Fruit fly (Drosophila melanogaster): ENCODE measurements around the gene bond.

The bond gene

DNA sequence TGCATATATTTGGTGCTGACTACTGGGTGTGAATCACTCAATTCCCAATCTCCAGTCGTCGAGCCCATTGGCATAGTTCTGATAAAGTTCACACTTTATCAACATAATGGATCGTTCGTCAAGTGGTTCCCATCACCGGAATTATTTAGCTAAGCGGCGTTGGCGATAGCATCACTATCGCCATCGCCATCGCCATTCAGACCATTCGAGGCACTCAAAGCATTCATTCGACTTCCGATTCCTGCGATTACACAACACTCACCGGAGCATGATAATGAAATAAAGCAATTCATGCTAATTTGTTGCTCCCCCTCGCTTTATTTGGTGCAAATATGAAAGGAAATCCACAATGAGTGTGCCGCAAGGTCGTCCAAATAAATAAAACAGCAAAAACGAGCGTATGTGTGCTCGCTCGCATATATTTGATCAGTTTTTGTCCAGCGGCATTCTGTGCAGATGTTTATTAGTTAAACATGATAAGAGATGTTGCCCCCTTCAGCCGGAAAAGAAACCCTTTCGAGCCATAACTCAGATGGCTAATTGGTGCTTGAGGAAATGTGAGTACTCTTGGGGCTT is 44.9 kb downstream of the bond start:
- TF ChIP-seq psq (optimal IDR thresholded peaks at IDR 0.05) (no peak), h (optimal IDR thresholded peaks at IDR 0.05) (no peak)

DNA sequence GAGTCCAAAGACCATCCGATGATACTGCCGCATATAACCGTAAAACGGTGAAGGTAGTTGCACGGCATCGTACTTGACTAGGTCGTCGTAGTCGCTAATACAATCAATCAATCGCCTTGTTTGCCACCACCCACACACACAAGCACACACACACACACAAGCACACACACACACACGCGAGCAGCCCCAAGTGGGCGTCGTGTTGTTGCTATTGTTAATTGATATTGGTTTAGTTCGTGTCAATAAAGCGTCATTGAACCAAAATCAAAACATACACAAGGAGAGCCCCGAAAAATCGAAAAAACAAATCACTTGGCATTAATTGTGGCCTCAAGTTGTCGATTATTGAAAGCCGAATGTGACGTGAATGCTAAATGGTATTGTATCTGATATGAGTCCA is 46.0 kb downstream of the bond start:
- TF ChIP-seq insv (optimal IDR thresholded peaks at IDR 0.05), result no peak
- no peak for TF ChIP-seq h (optimal IDR thresholded peaks at IDR 0.05)
- no peak for TF ChIP-seq psq (optimal IDR thresholded peaks at IDR 0.05)
- TF ChIP-seq Sin3A (optimal IDR thresholded peaks at IDR 0.05), result no peak
- no peak for TF ChIP-seq ttk (optimal IDR thresholded peaks at IDR 0.05)

DNA sequence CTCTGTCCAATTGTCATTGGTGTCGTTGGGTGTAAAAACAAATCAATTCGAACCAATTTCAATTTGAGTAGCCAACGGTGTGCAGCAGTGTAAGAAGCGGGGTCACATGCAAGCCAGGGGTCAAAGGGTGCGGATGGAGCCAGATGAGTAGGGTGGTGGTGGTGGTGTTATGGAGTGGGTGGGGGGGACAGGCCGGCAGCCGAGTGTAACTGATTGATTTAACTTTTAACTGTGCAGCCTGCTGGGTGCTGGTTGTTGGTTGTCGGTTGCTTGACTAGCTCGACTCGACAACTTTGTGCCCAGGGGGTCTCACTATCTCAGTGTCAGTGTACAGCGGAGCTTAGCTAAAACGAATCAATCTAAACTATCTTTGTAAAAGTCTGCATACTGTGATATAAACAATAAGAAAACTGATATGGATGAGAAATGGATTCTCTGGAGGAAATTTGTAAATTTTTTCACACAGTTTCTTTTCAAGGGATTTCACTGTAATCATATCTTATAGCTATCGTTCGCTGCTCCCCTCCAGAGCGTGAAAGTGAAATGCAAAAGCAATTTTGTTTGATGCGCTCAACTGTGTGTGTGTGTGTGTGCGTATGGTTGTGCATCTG is 47.0 kb downstream of the bond start:
- no peak for TF ChIP-seq ttk (optimal IDR thresholded peaks at IDR 0.05)
- TF ChIP-seq Sin3A (optimal IDR thresholded peaks at IDR 0.05), result no peak
- TF ChIP-seq Myc (optimal IDR thresholded peaks at IDR 0.05), result no peak
- no peak for TF ChIP-seq insv (optimal IDR thresholded peaks at IDR 0.05)
- no peak for TF ChIP-seq psq (optimal IDR thresholded peaks at IDR 0.05)
- TF ChIP-seq h (optimal IDR thresholded peaks at IDR 0.05), result no peak

DNA sequence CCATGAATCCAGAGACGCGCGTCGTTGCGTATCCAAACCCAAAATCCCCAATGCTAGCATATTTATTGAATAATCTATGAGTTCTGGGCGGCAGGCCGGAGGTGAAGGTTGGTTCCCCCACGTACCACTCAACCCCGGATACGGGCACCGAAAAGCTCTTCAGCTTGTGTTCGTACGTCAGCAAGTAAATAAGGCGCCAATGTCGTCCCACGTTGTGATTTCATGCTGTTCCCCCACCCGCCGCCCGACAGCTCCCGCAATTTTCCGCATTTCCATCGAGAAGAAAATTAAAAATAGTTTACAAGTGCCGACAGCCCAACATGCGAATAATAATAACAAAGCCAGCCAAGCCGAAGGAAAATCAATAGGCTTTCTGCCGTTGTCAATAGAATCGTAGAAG is 48.3 kb downstream of the bond start:
- TF ChIP-seq Sin3A (optimal IDR thresholded peaks at IDR 0.05), result no peak
- TF ChIP-seq h (optimal IDR thresholded peaks at IDR 0.05), result no peak
- no peak for TF ChIP-seq insv (optimal IDR thresholded peaks at IDR 0.05)
- TF ChIP-seq Myc (optimal IDR thresholded peaks at IDR 0.05), result no peak

DNA sequence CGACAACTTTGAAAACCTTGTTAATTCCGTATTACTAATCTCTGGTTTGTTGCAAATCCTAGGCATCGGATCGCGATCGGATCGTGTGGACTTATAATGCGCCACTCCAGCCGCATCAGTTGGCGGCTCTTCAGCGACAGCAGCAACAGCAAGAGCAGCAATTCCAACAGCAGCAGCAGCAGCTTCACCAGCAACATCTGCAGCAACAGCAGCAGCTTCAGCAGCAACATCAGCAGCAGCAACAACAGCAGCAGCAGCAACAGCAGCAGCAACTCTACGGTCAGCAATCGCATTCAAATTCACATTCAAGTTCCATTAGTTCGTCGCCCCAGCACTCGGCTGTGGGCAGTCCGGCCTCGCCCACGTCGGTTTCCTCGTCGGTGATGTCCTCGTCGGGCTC is 52.3 kb downstream of the bond start:
- no peak for TF ChIP-seq ttk (optimal IDR thresholded peaks at IDR 0.05)
- TF ChIP-seq insv (optimal IDR thresholded peaks at IDR 0.05), result no peak
- TF ChIP-seq Myc (optimal IDR thresholded peaks at IDR 0.05), result no peak
- TF ChIP-seq Sin3A (optimal IDR thresholded peaks at IDR 0.05), result no peak
- TF ChIP-seq h (optimal IDR thresholded peaks at IDR 0.05), result no peak
- no peak for TF ChIP-seq psq (optimal IDR thresholded peaks at IDR 0.05)

All from Kc167 (cell line).